Fruit fly (Drosophila melanogaster): ENCODE results near the gene RSG7.

DNA sequence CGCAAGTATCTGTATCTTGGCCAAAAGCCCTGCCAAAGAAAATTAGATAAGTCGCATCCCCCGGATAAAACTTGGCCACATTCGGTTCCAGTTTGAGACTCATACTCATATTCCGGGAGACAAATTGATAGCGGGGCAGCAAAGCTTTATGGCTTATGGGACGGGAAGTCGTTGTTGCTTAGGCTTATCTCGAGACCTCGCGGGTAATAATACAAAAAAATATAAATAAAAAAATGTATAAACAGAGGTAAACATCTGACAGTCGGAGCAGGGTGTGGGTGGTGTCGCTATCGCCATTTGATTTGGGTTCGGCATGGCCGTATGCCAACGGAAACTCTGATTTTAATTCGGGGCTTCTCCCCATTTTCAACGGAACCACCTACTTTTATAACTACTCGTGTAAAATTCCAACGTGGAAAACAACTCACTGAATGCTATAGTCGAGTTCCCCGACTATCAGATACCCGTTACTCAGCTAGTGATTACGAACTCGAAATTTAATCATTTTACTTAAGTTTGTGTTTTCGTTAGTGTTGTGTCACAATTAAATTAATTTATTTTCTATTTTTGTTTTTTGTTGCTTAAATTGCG lies 6.5 kb downstream of the RSG7 start:
- TF ChIP-seq CTCF (optimal IDR thresholded peaks at IDR 0.05) (no peak), CG8478 (optimal IDR thresholded peaks at IDR 0.05) (no peak)
